Fruit fly (Drosophila melanogaster) whole organism, embryonic: ENCODE data around the gene Atg2.

Experiments used
- Atf6 ChIP-seq: fragments of 200-800 bp; sonication (Bioruptor generic); IDR thresholded peaks from 2 replicates; pipeline ENCODE4 v1.3.6; 2022; ENCODE audit warnings: missing biosample characterization, missing genetic modification characterization
- Bdp1 ChIP-seq: fragments of 200-800 bp; sonication (Bioruptor generic); optimal IDR thresholded peaks from 3 replicates; lab custom pipeline; 2016; ENCODE audit warnings: missing biosample characterization, missing genetic modification characterization
- CG10147 ChIP-seq: fragments of 200-800 bp; sonication (Bioruptor generic); optimal IDR thresholded peaks from 2 replicates; lab custom pipeline; 2019; ENCODE audit warnings: missing biosample characterization, mild to moderate bottlenecking, missing genetic modification characterization, moderate library complexity
- CG10979 ChIP-seq: fragments of 200-800 bp; sonication (Bioruptor generic); optimal IDR thresholded peaks from 2 replicates; lab custom pipeline; 2018; ENCODE audit warnings: missing biosample characterization, mild to moderate bottlenecking, missing genetic modification characterization, moderate library complexity
- CG11093 ChIP-seq: fragments of 200-800 bp; sonication (Bioruptor generic); IDR thresholded peaks from 3 replicates; pipeline ENCODE4 v1.3.6; 2022; ENCODE audit warnings: missing biosample characterization, missing genetic modification characterization
- CG11247 ChIP-seq: fragments of 200-800 bp; sonication (Bioruptor generic); IDR thresholded peaks from 2 replicates; pipeline ENCODE4 v1.3.6; 2022; ENCODE audit warnings: missing biosample characterization, missing genetic modification characterization
- CG12299 ChIP-seq: fragments of 200-800 bp; sonication (Bioruptor generic); optimal IDR thresholded peaks from 2 replicates; lab custom pipeline; 2018; ENCODE audit warnings: missing biosample characterization, mild to moderate bottlenecking, missing genetic modification characterization
- CG12942 ChIP-seq: fragments of 200-800 bp; sonication (Bioruptor generic); optimal IDR thresholded peaks from 3 replicates; lab custom pipeline; 2016; ENCODE audit warnings: missing biosample characterization, missing genetic modification characterization
- CG14441 ChIP-seq: fragments of 200-800 bp; sonication (Bioruptor generic); IDR thresholded peaks from 2 replicates; pipeline ENCODE4 v1.3.6; 2022; ENCODE audit warnings: missing biosample characterization, missing genetic modification characterization
- CG14965 ChIP-seq: fragments of 200-800 bp; sonication (Bioruptor generic); optimal IDR thresholded peaks from 2 replicates; lab custom pipeline; 2016; ENCODE audit warnings: missing biosample characterization, missing genetic modification characterization, borderline replicate concordance
- CG15269 ChIP-seq: fragments of 200-800 bp; sonication (Bioruptor generic); optimal IDR thresholded peaks from 2 replicates; lab custom pipeline; 2018; ENCODE audit warnings: missing biosample characterization, mild to moderate bottlenecking, missing genetic modification characterization, moderate library complexity
- CG17186 ChIP-seq: fragments of 200-800 bp; sonication (Bioruptor generic); optimal IDR thresholded peaks from 3 replicates; lab custom pipeline; 2017; ENCODE audit warnings: missing biosample characterization, missing genetic modification reagents, missing genetic modification characterization
- CG17802 ChIP-seq: fragments of 200-800 bp; sonication (Bioruptor generic); optimal IDR thresholded peaks from 2 replicates; lab custom pipeline; 2018; ENCODE audit warnings: missing biosample characterization, mild to moderate bottlenecking, missing genetic modification characterization, moderate library complexity
- CG18262 ChIP-seq: fragments of 200-800 bp; optimal IDR thresholded peaks from 3 replicates; lab custom pipeline; 2019; ENCODE audit warnings: missing biosample characterization, mild to moderate bottlenecking, missing genetic modification characterization, moderate library complexity
- CG2116 ChIP-seq: fragments of 200-800 bp; sonication (Bioruptor generic); optimal IDR thresholded peaks from 3 replicates; lab custom pipeline; 2018; ENCODE audit warnings: missing biosample characterization, mild to moderate bottlenecking, missing genetic modification characterization
- CG31441 ChIP-seq: fragments of 200-800 bp; sonication (Bioruptor generic); IDR thresholded peaks from 2 replicates; pipeline ENCODE4 v1.3.6; 2022; ENCODE audit warnings: missing biosample characterization, missing genetic modification characterization
- CG33557 ChIP-seq: fragments of 200-800 bp; sonication (Bioruptor generic); optimal IDR thresholded peaks from 2 replicates; lab custom pipeline; 2019; ENCODE audit warnings: missing biosample characterization, mild to moderate bottlenecking, missing genetic modification characterization, moderate library complexity
- CG43689 ChIP-seq: fragments of 200-800 bp; sonication (Bioruptor generic); IDR thresholded peaks from 2 replicates; pipeline ENCODE4 v1.3.6; 2022; ENCODE audit warnings: missing biosample characterization, missing genetic modification characterization
- CG7271 ChIP-seq: fragments of 200-800 bp; sonication (Bioruptor generic); optimal IDR thresholded peaks from 2 replicates; lab custom pipeline; 2018; ENCODE audit warnings: missing biosample characterization, mild to moderate bottlenecking, missing genetic modification characterization, moderate library complexity
- CG7556 ChIP-seq: fragments of 200-800 bp; sonication (Bioruptor generic); optimal IDR thresholded peaks from 2 replicates; lab custom pipeline; 2017; ENCODE audit warnings: missing biosample characterization, mild to moderate bottlenecking, missing genetic modification characterization
- D ChIP-seq, 2 experiments: fragments of 200-800 bp in 1 of 2; fragments of >200 bp in 1 of 2; sonication (Bioruptor generic) in 1 of 2; optimal IDR thresholded peaks; 2 replicates in 1 of 2; 3 replicates in 1 of 2; lab custom pipeline; 2017; ENCODE audit warnings: mild to moderate bottlenecking in 1 of 2, missing biosample characterization in 1 of 2, missing genetic modification characterization in 1 of 2, missing genetic modification reagents in 1 of 2
- Dbx ChIP-seq: fragments of 200-800 bp; sonication (Bioruptor generic); IDR thresholded peaks from 3 replicates; pipeline ENCODE4 v1.3.6; 2022; ENCODE audit warnings: missing biosample characterization, missing genetic modification characterization
- Gsc ChIP-seq: fragments of 200-800 bp; sonication (Bioruptor generic); IDR thresholded peaks from 2 replicates; pipeline ENCODE4 v1.3.6; 2022; ENCODE audit warnings: missing biosample characterization, missing genetic modification characterization
- HLH54F ChIP-seq: fragments of 200-800 bp; sonication (Bioruptor generic); optimal IDR thresholded peaks from 3 replicates; lab custom pipeline; 2016; ENCODE audit warnings: missing biosample characterization, missing genetic modification characterization
- Hmr ChIP-seq: fragments of 200-800 bp; sonication (Bioruptor generic); optimal IDR thresholded peaks from 3 replicates; lab custom pipeline; 2017; ENCODE audit warnings: mild to moderate bottlenecking, missing biosample characterization, missing genetic modification reagents, missing genetic modification characterization
- Hmx ChIP-seq: fragments of 200-800 bp; sonication (Bioruptor generic); optimal IDR thresholded peaks from 2 replicates; lab custom pipeline; 2016; ENCODE audit warnings: missing biosample characterization, missing genetic modification characterization
- Hr3 ChIP-seq: fragments of 200-800 bp; sonication (Bioruptor generic); optimal IDR thresholded peaks from 3 replicates; lab custom pipeline; 2016; ENCODE audit warnings: missing biosample characterization, missing genetic modification characterization
- Max ChIP-seq: fragments of 200-800 bp; sonication (Bioruptor generic); optimal IDR thresholded peaks from 2 replicates; lab custom pipeline; 2016; ENCODE audit warnings: missing biosample characterization, mild to moderate bottlenecking, missing genetic modification characterization
- Nf-YA ChIP-seq: fragments of 200-800 bp; sonication (Bioruptor generic); IDR thresholded peaks from 2 replicates; pipeline ENCODE4 v1.3.6; 2022; ENCODE audit warnings: missing biosample characterization, missing genetic modification characterization
- Optix ChIP-seq: fragments of 200-800 bp; sonication (Bioruptor generic); IDR thresholded peaks from 3 replicates; pipeline ENCODE4 v1.3.6; 2022; ENCODE audit warnings: missing biosample characterization, missing genetic modification characterization
- Ravus ChIP-seq: fragments of 200-800 bp; sonication (Bioruptor generic); IDR thresholded peaks from 2 replicates; pipeline ENCODE4 v1.3.6; 2022; ENCODE audit warnings: missing biosample characterization, missing genetic modification characterization
- Taf1 ChIP-seq: fragments of 200-800 bp; sonication (Bioruptor generic); IDR thresholded peaks from 2 replicates; pipeline ENCODE4 v1.3.6; 2022; ENCODE audit warnings: missing biosample characterization, missing genetic modification characterization
- ac ChIP-seq: fragments of 200-800 bp; sonication (Bioruptor generic); optimal IDR thresholded peaks from 3 replicates; lab custom pipeline; 2017; ENCODE audit warnings: missing biosample characterization, mild to moderate bottlenecking, missing genetic modification characterization
- ap ChIP-seq: fragments of 200-800 bp; sonication (Bioruptor generic); IDR thresholded peaks from 2 replicates; pipeline ENCODE4 v1.3.6; 2022; ENCODE audit warnings: missing biosample characterization, missing genetic modification characterization
- bowl ChIP-seq: fragments of 200-800 bp; sonication (Bioruptor generic); IDR thresholded peaks from 2 replicates; pipeline ENCODE4 v1.3.6; 2022; ENCODE audit warnings: missing biosample characterization, missing genetic modification characterization
- cas ChIP-seq: fragments of 200-800 bp; sonication (Bioruptor generic); IDR thresholded peaks from 2 replicates; pipeline ENCODE4 v1.3.6; 2022; ENCODE audit warnings: missing biosample characterization, missing genetic modification characterization
- corto ChIP-seq: fragments of 200-800 bp; sonication (Bioruptor generic); optimal IDR thresholded peaks from 2 replicates; lab custom pipeline; 2016; ENCODE audit warnings: missing biosample characterization, mild to moderate bottlenecking, missing genetic modification characterization, moderate library complexity
- ewg ChIP-seq: fragments of 200-800 bp; sonication (Bioruptor generic); optimal IDR thresholded peaks from 3 replicates; lab custom pipeline; 2017; ENCODE audit warnings: mild to moderate bottlenecking, missing biosample characterization, missing genetic modification reagents, missing genetic modification characterization
- fd102C ChIP-seq: fragments of 200-800 bp; sonication (Bioruptor generic); optimal IDR thresholded peaks from 2 replicates; lab custom pipeline; 2018; ENCODE audit warnings: missing biosample characterization, mild to moderate bottlenecking, missing genetic modification characterization, moderate library complexity
- gro ChIP-seq: fragments of 200-800 bp; sonication (Bioruptor generic); optimal IDR thresholded peaks from 2 replicates; lab custom pipeline; 2016; ENCODE audit warnings: missing biosample characterization, missing genetic modification characterization
- gt ChIP-seq: fragments of 200-800 bp; sonication (Bioruptor generic); IDR thresholded peaks from 2 replicates; pipeline ENCODE4 v1.3.6; 2022; ENCODE audit warnings: missing biosample characterization, missing genetic modification characterization
- lbe ChIP-seq: fragments of 200-800 bp; sonication (Bioruptor generic); optimal IDR thresholded peaks from 2 replicates; lab custom pipeline; 2016; ENCODE audit warnings: missing biosample characterization, mild to moderate bottlenecking, missing genetic modification characterization
- mld ChIP-seq: fragments of 200-800 bp; sonication (Bioruptor generic); IDR thresholded peaks from 3 replicates; pipeline ENCODE4 v1.3.6; 2022; ENCODE audit warnings: missing biosample characterization, missing genetic modification characterization; ENCODE audit not compliant: partially characterized antibody
- nmo ChIP-seq: fragments of 200-800 bp; sonication (Bioruptor generic); optimal IDR thresholded peaks from 2 replicates; lab custom pipeline; 2018; ENCODE audit warnings: missing biosample characterization, mild to moderate bottlenecking, missing genetic modification characterization, moderate library complexity
- pzg ChIP-seq: fragments of 200-800 bp; sonication (Bioruptor generic); optimal IDR thresholded peaks from 3 replicates; lab custom pipeline; 2018; ENCODE audit warnings: missing biosample characterization, mild to moderate bottlenecking, missing genetic modification characterization, moderate library complexity
- schlank ChIP-seq: fragments of 200-800 bp; sonication (Bioruptor generic); optimal IDR thresholded peaks from 2 replicates; lab custom pipeline; 2018; ENCODE audit warnings: missing biosample characterization, mild to moderate bottlenecking, missing genetic modification characterization
- sim ChIP-seq: fragments of 200-800 bp; sonication (Bioruptor generic); IDR thresholded peaks from 2 replicates; pipeline ENCODE4 v1.3.6; 2022; ENCODE audit warnings: missing biosample characterization, missing genetic modification characterization
- tll ChIP-seq, 2 experiments: fragments of 200-800 bp in 1 of 2; fragments of >200 bp in 1 of 2; sonication (Bioruptor generic) in 1 of 2; optimal IDR thresholded peaks; 2 replicates each; lab custom pipeline; 2017 to 2019; ENCODE audit warnings: missing biosample characterization in 2 of 2, missing genetic modification characterization in 2 of 2, mild to moderate bottlenecking in 1 of 2, moderate library complexity in 1 of 2
- tna ChIP-seq: fragments of 200-800 bp; sonication (Bioruptor generic); IDR thresholded peaks from 2 replicates; pipeline ENCODE4 v1.3.6; 2022; ENCODE audit warnings: missing biosample characterization, missing genetic modification characterization; ENCODE audit not compliant: partially characterized antibody
- trh ChIP-seq: fragments of 200-800 bp; sonication (Bioruptor generic); optimal IDR thresholded peaks from 2 replicates; lab custom pipeline; 2016; ENCODE audit warnings: missing biosample characterization, missing genetic modification characterization

Atg2 gene

dm6 chr3L:2727023-2727422 lies 47.1 kb upstream of the Atg2 start (continued):
- TF ChIP-seq gt (no peak), cas (peak; percentile 45; the same call in 1 of the 2 replicates), schlank (tag; lab: Kevin White, UChicago) (no peak), ac (GFP tag; lab: Kevin White, UChicago) (no peak), lbe (no peak), CG11247 (GFP tag; lab: Robert Waterston, UW) (no peak; the same call in 1 of the 2 replicates), CG33557 (no peak), CG17186 (GFP tag; lab: Kevin White, UChicago) (no peak), Optix (GFP tag; lab: Robert Waterston, UW) (peak; percentile 20; the same call in 1 of the 3 replicates), Ravus (GFP tag; lab: Robert Waterston, UW) (peak; percentile 3; the same call in 1 of the 2 replicates), pzg (GFP tag; lab: Kevin White, UChicago) (no peak), tll (GFP tag; optimal IDR thresholded peaks at IDR 0.05; lab: Kevin White, UChicago) (no peak), Max (GFP tag; lab: Kevin White, UChicago) (no peak), CG17802 (tag; lab: Kevin White, UChicago) (no peak), nmo (GFP tag; lab: Kevin White, UChicago) (peak; percentile 44), bowl (GFP tag; lab: Robert Waterston, UW) (no peak), CG15269 (tag; lab: Kevin White, UChicago) (peak; percentile 45), CG10979 (tag; lab: Kevin White, UChicago) (no peak), D (optimal IDR thresholded peaks at IDR 0.05; lab: Kevin White, UChicago) (no peak), D (GFP tag; optimal IDR thresholded peaks at IDR 0.05; lab: Kevin White, UChicago) (no peak), CG11093 (GFP tag; lab: Robert Waterston, UW) (peak; percentile 55; the same call in 1 of the 3 replicates), CG12942 (GFP tag; lab: Kevin White, UChicago) (no peak), CG2116 (GFP tag; lab: Kevin White, UChicago) (no peak), CG10147 (GFP tag; lab: Kevin White, UChicago) (no peak), CG18262 (no peak), Nf-YA (GFP tag; lab: Robert Waterston, UW) (no peak), CG12299 (tag; lab: Kevin White, UChicago) (no peak), CG31441 (GFP tag; lab: Robert Waterston, UW) (no peak; the same call in 1 of the 2 replicates), fd102C (GFP tag; lab: Kevin White, UChicago) (no peak), HLH54F (GFP tag; lab: Kevin White, UChicago) (no peak), Bdp1 (GFP tag; lab: Kevin White, UChicago) (no peak), Hmr (GFP tag; lab: Kevin White, UChicago) (peak; percentile 27), CG43689 (GFP tag; lab: Robert Waterston, UW) (peak; percentile 21; the same call in 1 of the 2 replicates), CG7556 (GFP tag; lab: Kevin White, UChicago) (no peak), CG14965 (GFP tag; lab: Kevin White, UChicago) (no peak), Dbx (GFP tag; lab: Robert Waterston, UW) (0 out of 3 replicates have a peak, but pooled peaks have one; percentile 23), ewg (no peak), Gsc (GFP tag; lab: Robert Waterston, UW) (no peak), Hmx (no peak), tna (GFP tag; lab: Robert Waterston, UW) (no peak), mld (no peak), Atf6 (GFP tag; lab: Robert Waterston, UW) (peak; percentile 72), gro (GFP tag; lab: Kevin White, UChicago) (no peak), trh (GFP tag; lab: Kevin White, UChicago) (no peak), CG14441 (GFP tag; lab: Robert Waterston, UW) (peak; percentile 71), CG7271 (tag; lab: Kevin White, UChicago) (no peak), Taf1 (GFP tag; lab: Robert Waterston, UW) (peak; percentile 53), ap (peak; percentile 56), Hr3 (GFP tag; lab: Kevin White, UChicago) (no peak), sim (GFP tag; lab: Robert Waterston, UW) (no peak), corto (no peak)
